Worm (Caenorhabditis elegans) whole organism, L4 larva: ENCODE results near the gene H20E11.3.

ENCODE experiments used
- F37D6.2 ChIP-seq: sonication (generic microtip); optimal IDR thresholded peaks from 2 replicates; lab custom pipeline; 2016; ENCODE audit warnings: mild to moderate bottlenecking, missing genetic modification characterization, missing compliant biosample characterization
- T20F7.1 ChIP-seq: fragments of 200-800 bp; sonication (Bioruptor generic); optimal IDR thresholded peaks from 2 replicates; lab custom pipeline; 2018; ENCODE audit warnings: mild to moderate bottlenecking, missing genetic modification characterization, missing compliant biosample characterization
- T26A8.4 ChIP-seq: fragments of 200-800 bp; sonication (Bioruptor generic); IDR thresholded peaks from 2 replicates; pipeline ENCODE4 v1.3.6; 2022; ENCODE audit warnings: missing genetic modification characterization, missing compliant biosample characterization
- Y75B8A.6 ChIP-seq: fragments of 200-800 bp; sonication (Bioruptor generic); IDR thresholded peaks from 2 replicates; pipeline ENCODE4 v1.3.6; 2022; ENCODE audit warnings: missing genetic modification reagents, missing genetic modification characterization, missing compliant biosample characterization
- aha-1 ChIP-seq: fragments of 150-350 bp; peaks from one replicate; lab custom pipeline; 2014; ENCODE audit warnings: missing biosample characterization, missing genetic modification characterization
- ama-1 ChIP-seq: fragments of 150-350 bp; optimal IDR thresholded peaks from 2 replicates; lab custom pipeline; 2014; ENCODE audit warnings: inconsistent platforms, mixed read lengths
- arid-1 ChIP-seq: fragments of 200-800 bp; sonication (Bioruptor generic); conservative IDR thresholded peaks from 2 replicates; pipeline ENCODE4 v1.3.6; 2022; ENCODE audit warnings: missing genetic modification reagents, missing genetic modification characterization, missing compliant biosample characterization
- ceh-20 ChIP-seq: fragments of 200-800 bp; sonication (Bioruptor generic); IDR thresholded peaks from 2 replicates; pipeline ENCODE4 v1.3.6; 2022; ENCODE audit warnings: missing genetic modification reagents, missing genetic modification characterization, missing compliant biosample characterization
- ceh-62 ChIP-seq: sonication (generic microtip); optimal IDR thresholded peaks from 2 replicates; lab custom pipeline; 2017; ENCODE audit warnings: missing biosample characterization, missing genetic modification characterization
- ctbp-1 ChIP-seq: fragments of 200-800 bp; sonication (Bioruptor generic); IDR thresholded peaks from 2 replicates; pipeline ENCODE4 v1.3.6; 2022; ENCODE audit warnings: missing genetic modification reagents, missing genetic modification characterization, missing compliant biosample characterization
- daf-16 ChIP-seq, 3 experiments: sonication (generic microtip); optimal IDR thresholded peaks; 2 replicates each; lab custom pipeline; 2016 to 2017; ENCODE audit warnings: missing genetic modification characterization in 3 of 3, missing genetic modification reagents in 3 of 3, mild to moderate bottlenecking in 2 of 3, missing compliant biosample characterization in 2 of 3, missing biosample characterization in 1 of 3, moderate library complexity in 1 of 3
- daf-19 ChIP-seq: fragments of 200-800 bp; sonication (Bioruptor generic); conservative IDR thresholded peaks from 2 replicates; pipeline ENCODE4 v1.3.6; 2022; ENCODE audit warnings: missing genetic modification characterization, missing compliant biosample characterization
- dmd-6 ChIP-seq: fragments of 200-800 bp; sonication (Bioruptor generic); IDR thresholded peaks from 2 replicates; pipeline ENCODE4 v1.3.6; 2022; ENCODE audit warnings: missing genetic modification reagents, missing genetic modification characterization, missing compliant biosample characterization
- dmd-9 ChIP-seq: fragments of 200-800 bp; sonication (Bioruptor generic); IDR thresholded peaks from 2 replicates; pipeline ENCODE4 v1.3.6; 2022; ENCODE audit warnings: missing genetic modification reagents, missing genetic modification characterization, missing compliant biosample characterization
- dve-1 ChIP-seq: sonication (generic microtip); optimal IDR thresholded peaks from 2 replicates; lab custom pipeline; 2017; ENCODE audit warnings: antibody characterized with exemption, mild to moderate bottlenecking, missing genetic modification characterization, missing compliant biosample characterization; ENCODE audit not compliant: insufficient read depth
- fkh-10 ChIP-seq: fragments of 150-350 bp; optimal IDR thresholded peaks from 2 replicates; lab custom pipeline; 2014; ENCODE audit warnings: missing biosample characterization, missing genetic modification reagents, missing genetic modification characterization
- hif-1 ChIP-seq, 2 experiments: sonication (generic microtip); optimal IDR thresholded peaks; 2 replicates each; lab custom pipeline; 2016 to 2017; ENCODE audit warnings: missing compliant biosample characterization in 2 of 2, missing genetic modification characterization in 2 of 2, missing genetic modification reagents in 2 of 2, missing genotype in 2 of 2, mild to moderate bottlenecking in 1 of 2
- hlh-11 ChIP-seq: fragments of 200-800 bp; sonication (Bioruptor generic); optimal IDR thresholded peaks from 2 replicates; lab custom pipeline; 2018; ENCODE audit warnings: mild to moderate bottlenecking, missing genetic modification characterization, missing compliant biosample characterization
- hlh-30 ChIP-seq: sonication (generic microtip); optimal IDR thresholded peaks from 2 replicates; lab custom pipeline; 2017; ENCODE audit warnings: antibody characterized with exemption, mild to moderate bottlenecking, missing genetic modification characterization, missing compliant biosample characterization; ENCODE audit not compliant: insufficient read depth
- hmg-1.1 ChIP-seq: fragments of 200-800 bp; sonication (Bioruptor generic); IDR thresholded peaks from 2 replicates; pipeline ENCODE4 v1.3.6; 2022; ENCODE audit warnings: missing genetic modification reagents, missing genetic modification characterization, missing compliant biosample characterization
- lin-1 ChIP-seq: fragments of 200-800 bp; sonication (Bioruptor generic); IDR thresholded peaks from 2 replicates; pipeline ENCODE4 v1.3.6; 2022; ENCODE audit warnings: missing genetic modification reagents, missing genetic modification characterization, missing compliant biosample characterization
- lin-13 ChIP-seq: fragments of 150-350 bp; optimal IDR thresholded peaks from 2 replicates; lab custom pipeline; 2014; ENCODE audit warnings: missing biosample characterization, missing genetic modification reagents, missing genetic modification characterization
- lin-15B ChIP-seq: fragments of 150-350 bp; sonication (generic microtip); optimal IDR thresholded peaks from 3 replicates; lab custom pipeline; 2014; ENCODE audit warnings: missing biosample characterization, missing genetic modification characterization
- lin-38 ChIP-seq: fragments of 200-800 bp; sonication (Bioruptor generic); IDR thresholded peaks from 2 replicates; pipeline ENCODE4 v1.3.6; 2022; ENCODE audit warnings: missing genetic modification reagents, missing genetic modification characterization, missing compliant biosample characterization
- lsy-2 ChIP-seq, 2 experiments: fragments of 150-350 bp in 1 of 2; sonication (generic microtip) in 1 of 2; optimal IDR thresholded peaks; 2 replicates each; lab custom pipeline; 2014 to 2017; ENCODE audit warnings: missing biosample characterization in 2 of 2, missing genetic modification characterization in 2 of 2
- mdl-1 ChIP-seq, 2 experiments: fragments of 150-350 bp in 1 of 2; sonication (generic microtip) in 1 of 2; optimal IDR thresholded peaks; 2 replicates each; lab custom pipeline; 2014 to 2017; ENCODE audit warnings: missing biosample characterization in 2 of 2, missing genetic modification characterization in 2 of 2
- mep-1 ChIP-seq: fragments of 150-350 bp; sonication (generic microtip); optimal IDR thresholded peaks from 3 replicates; lab custom pipeline; 2014; ENCODE audit warnings: missing biosample characterization, missing genetic modification characterization
- mes-2 ChIP-seq: sonication (generic microtip); optimal IDR thresholded peaks from 2 replicates; lab custom pipeline; 2016; ENCODE audit warnings: missing genotype, mild to moderate bottlenecking, missing genetic modification characterization, missing compliant biosample characterization; ENCODE audit not compliant: poor library complexity, severe bottlenecking
- mxl-3 ChIP-seq: fragments of 200-800 bp; sonication (Bioruptor generic); optimal IDR thresholded peaks from 2 replicates; lab custom pipeline; 2018; ENCODE audit warnings: mild to moderate bottlenecking, missing genetic modification characterization, missing compliant biosample characterization
- nhr-102 ChIP-seq: sonication (generic microtip); optimal IDR thresholded peaks from 2 replicates; lab custom pipeline; 2016; ENCODE audit warnings: mild to moderate bottlenecking, missing genetic modification characterization, moderate library complexity, missing compliant biosample characterization
- nhr-11 ChIP-seq: fragments of 150-350 bp; optimal IDR thresholded peaks from 2 replicates; lab custom pipeline; 2014; ENCODE audit warnings: missing biosample characterization, missing genetic modification characterization
- nhr-25 ChIP-seq: sonication (generic microtip); optimal IDR thresholded peaks from 2 replicates; lab custom pipeline; 2017; ENCODE audit warnings: missing genetic modification characterization, mild to moderate bottlenecking, missing compliant biosample characterization, antibody characterized with exemption, moderate library complexity, borderline replicate concordance; ENCODE audit not compliant: insufficient read depth
- nhr-28 ChIP-seq: fragments of 150-350 bp; optimal IDR thresholded peaks from 2 replicates; lab custom pipeline; 2014; ENCODE audit warnings: missing biosample characterization, missing genetic modification characterization
- nhr-42 ChIP-seq: fragments of 200-800 bp; sonication (Bioruptor generic); IDR thresholded peaks from 2 replicates; pipeline ENCODE4 v1.3.6; 2022; ENCODE audit warnings: missing genetic modification characterization, missing compliant biosample characterization
- nhr-6 ChIP-seq: fragments of 150-350 bp; optimal IDR thresholded peaks from 2 replicates; lab custom pipeline; 2014; ENCODE audit warnings: missing biosample characterization, missing genetic modification characterization
- pqm-1 ChIP-seq: sonication (generic microtip); optimal IDR thresholded peaks from 2 replicates; lab custom pipeline; 2017; ENCODE audit warnings: missing biosample characterization, missing genetic modification characterization
- saeg-2 ChIP-seq: fragments of 200-800 bp; sonication (Bioruptor generic); IDR thresholded peaks from 2 replicates; pipeline ENCODE4 v1.3.6; 2022; ENCODE audit warnings: missing genetic modification reagents, missing genetic modification characterization, missing compliant biosample characterization
- set-16 ChIP-seq: fragments of 200-800 bp; sonication (Bioruptor generic); IDR thresholded peaks from 2 replicates; pipeline ENCODE4 v1.3.6; 2022; ENCODE audit warnings: missing genetic modification reagents, missing genetic modification characterization, missing compliant biosample characterization
- snpc-1.2 ChIP-seq: fragments of 200-800 bp; sonication (Bioruptor generic); IDR thresholded peaks from 2 replicates; pipeline ENCODE4 v1.3.6; 2022; ENCODE audit warnings: missing genetic modification reagents, missing genetic modification characterization, missing compliant biosample characterization
- tra-1 ChIP-seq: fragments of 200-800 bp; sonication (Bioruptor generic); IDR thresholded peaks from 2 replicates; pipeline ENCODE4 v1.3.6; 2022; ENCODE audit warnings: missing genetic modification reagents, missing genetic modification characterization, missing compliant biosample characterization
- zfp-3 ChIP-seq: fragments of 200-800 bp; sonication (Bioruptor generic); conservative IDR thresholded peaks from 2 replicates; pipeline ENCODE4 v1.3.6; 2022; ENCODE audit warnings: missing genetic modification reagents, missing genetic modification characterization, missing compliant biosample characterization
- ztf-11 ChIP-seq: fragments of 150-350 bp; optimal IDR thresholded peaks from 2 replicates; lab custom pipeline; 2014; ENCODE audit warnings: missing biosample characterization, missing genetic modification characterization
- ztf-7 ChIP-seq: fragments of 150-350 bp; optimal IDR thresholded peaks from 2 replicates; lab custom pipeline; 2014; ENCODE audit warnings: missing biosample characterization, missing genetic modification characterization

H20E11.3 gene

ce11 chrIV:6777156-6777555 is 47.5 kb upstream of the H20E11.3 start:
- TF ChIP-seq snpc-1.2 (GFP tag; lab: Robert Waterston, UW) (peak; percentile 62), zfp-3 (GFP tag; lab: Robert Waterston, UW) (no peak), dmd-9 (GFP tag; lab: Robert Waterston, UW) (no peak)

DNA sequence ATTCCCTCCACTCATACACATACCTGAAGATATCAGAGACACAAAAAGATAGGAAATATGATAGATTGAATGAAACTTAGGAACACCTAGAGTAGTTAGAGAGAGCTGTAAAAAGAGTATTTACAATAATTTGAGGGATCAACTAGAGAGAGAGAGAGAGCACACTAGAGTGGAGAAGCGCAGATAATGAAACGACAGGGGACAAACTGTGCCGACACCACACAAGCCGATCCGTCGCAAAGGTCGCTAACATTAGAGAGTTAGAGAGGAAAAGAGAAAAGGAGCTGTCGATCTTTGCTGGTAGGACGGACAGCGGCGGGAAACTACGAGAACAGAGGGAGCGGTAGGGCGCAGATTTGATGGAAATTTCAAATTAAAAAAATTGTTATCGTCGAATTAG is 39.5 kb upstream of the H20E11.3 start, which contains the start of gene dyci-1:
dyci-1 (minus strand) TSS at position 122 of the 400 bp plus-strand sequence.
- TF ChIP-seq nhr-11 (tag; lab: Kevin White, UChicago): peak; percentile 4
- no peak for TF ChIP-seq nhr-42 (GFP tag; lab: Robert Waterston, UW)
- no peak for TF ChIP-seq daf-16 (GFP tag; optimal IDR thresholded peaks at IDR 0.05; lab: Kevin White, UChicago)
- TF ChIP-seq daf-16 (tag; optimal IDR thresholded peaks at IDR 0.05; lab: Kevin White, UChicago): no peak
- TF ChIP-seq nhr-6: peak; percentile 51
- peak; percentile 38 for TF ChIP-seq mes-2 (tag; lab: Kevin White, UChicago)
- TF ChIP-seq nhr-28 (tag; lab: Kevin White, UChicago): peak; percentile 50
- TF ChIP-seq dve-1 (tag; lab: Kevin White, UChicago): peak; percentile 61
- TF ChIP-seq lin-38 (GFP tag; lab: Robert Waterston, UW): peak; percentile 27; the same call in 1 of the 2 replicates
- peak; percentile 16 for TF ChIP-seq aha-1 (tag; lab: Kevin White, UChicago)
- TF ChIP-seq mep-1 (tag; lab: Kevin White, UChicago): peak; percentile 39
- no peak for TF ChIP-seq Y75B8A.6 (GFP tag; lab: Robert Waterston, UW)
- TF ChIP-seq hmg-1.1 (GFP tag; lab: Robert Waterston, UW): peak; percentile 36; the same call in 1 of the 2 replicates
- TF ChIP-seq hlh-11 (tag; lab: Kevin White, UChicago): peak; percentile 59

DNA sequence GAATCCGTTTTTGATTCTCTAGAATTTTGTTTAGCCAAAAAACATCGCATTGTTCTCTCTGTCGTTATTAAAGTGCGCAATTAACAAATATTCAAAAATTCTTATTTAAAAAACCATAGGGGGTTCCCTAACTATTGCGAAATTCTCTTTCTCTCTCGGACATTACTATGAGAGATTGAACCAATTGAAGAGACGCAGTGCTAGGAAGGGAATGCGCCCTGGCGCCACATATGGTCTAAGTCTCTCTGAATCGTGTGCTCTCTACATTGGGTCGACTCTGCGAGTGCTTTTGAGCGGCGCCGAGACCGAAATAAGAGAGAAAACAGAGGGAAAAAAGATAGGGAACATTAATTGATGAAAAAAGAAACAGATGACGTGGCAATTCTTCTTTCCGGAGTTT is 38.7 kb upstream of the H20E11.3 start:
- TF ChIP-seq nhr-25 (tag; lab: Kevin White, UChicago) (peak; percentile 22), arid-1 (GFP tag; lab: Robert Waterston, UW) (peak; percentile 49; the same call in 1 of the 2 replicates), saeg-2 (GFP tag; lab: Robert Waterston, UW) (no peak), lin-13 (GFP tag; lab: Kevin White, UChicago) (peak; percentile 37), hif-1 (tag; optimal IDR thresholded peaks at IDR 0.05; lab: Kevin White, UChicago) (peak in 1 of 2 experiments; percentile 49), ztf-7 (tag; lab: Kevin White, UChicago) (peak; percentile 12), T26A8.4 (peak; percentile 59), fkh-10 (GFP tag; lab: Kevin White, UChicago) (no peak), nhr-28 (tag; lab: Kevin White, UChicago) (peak; percentile 52), hlh-30 (tag; lab: Kevin White, UChicago) (peak; percentile 73), hmg-1.1 (GFP tag; lab: Robert Waterston, UW) (peak; percentile 84), mxl-3 (GFP tag; lab: Kevin White, UChicago) (peak; percentile 40), lsy-2 (tag; optimal IDR thresholded peaks at IDR 0.05; lab: Kevin White, UChicago) (peak in 1 of 2 experiments; percentile 76), ceh-62 (tag; lab: Kevin White, UChicago) (no peak), lin-1 (peak; percentile 78; the same call in 1 of the 2 replicates), tra-1 (GFP tag; lab: Robert Waterston, UW) (peak; percentile 57; the same call in 1 of the 2 replicates), nhr-6 (peak; percentile 13), dmd-6 (GFP tag; lab: Robert Waterston, UW) (peak; percentile 68), pqm-1 (tag; lab: Kevin White, UChicago) (peak; percentile 5), lin-15B (tag; lab: Kevin White, UChicago) (no peak), F37D6.2 (tag; lab: Kevin White, UChicago) (peak; percentile 38), nhr-102 (tag; lab: Kevin White, UChicago) (peak; percentile 18), ctbp-1 (GFP tag; lab: Robert Waterston, UW) (peak; percentile 47; the same call in 1 of the 2 replicates), set-16 (GFP tag; lab: Robert Waterston, UW) (peak; percentile 48), ceh-20 (GFP tag; lab: Robert Waterston, UW) (peak; percentile 54; the same call in 1 of the 2 replicates), daf-16 (GFP tag; optimal IDR thresholded peaks at IDR 0.05; lab: Kevin White, UChicago) (peak in 1 of 2 experiments; percentile 16), daf-16 (tag; optimal IDR thresholded peaks at IDR 0.05; lab: Kevin White, UChicago) (peak; percentile 66), dve-1 (tag; lab: Kevin White, UChicago) (peak; percentile 84), daf-19 (GFP tag; lab: Robert Waterston, UW) (no peak), aha-1 (tag; lab: Kevin White, UChicago) (peak; percentile 98), mdl-1 (tag; optimal IDR thresholded peaks at IDR 0.05; lab: Kevin White, UChicago) (peak in 1 of 2 experiments; percentile 27), mes-2 (tag; lab: Kevin White, UChicago) (peak; percentile 68), mep-1 (tag; lab: Kevin White, UChicago) (peak; percentile 85), ztf-11 (tag; lab: Kevin White, UChicago) (no peak), ama-1 (lab: Kevin White, UChicago) (peak; percentile 34), lin-38 (GFP tag; lab: Robert Waterston, UW) (peak; percentile 52), T20F7.1 (peak; percentile 40), hlh-11 (tag; lab: Kevin White, UChicago) (peak; percentile 90)
